Fruit fly (Drosophila melanogaster) whole organism, embryonic: ENCODE results near the gene g.
A peak's percentile ranks its signal among the peaks of the same experiment; 100 is the strongest.

Experiments
- BtbVII ChIP-seq: fragments of 200-800 bp; sonication (Bioruptor generic); optimal IDR thresholded peaks from 3 replicates; lab custom pipeline; 2017; ENCODE audit warnings: missing biosample characterization, mild to moderate bottlenecking, missing genetic modification characterization
- CG10543 ChIP-seq: fragments of 200-800 bp; sonication (Bioruptor generic); optimal IDR thresholded peaks from 3 replicates; lab custom pipeline; 2017; ENCODE audit warnings: missing biosample characterization, mild to moderate bottlenecking, missing genetic modification characterization, moderate library complexity
- CG10979 ChIP-seq: fragments of 200-800 bp; sonication (Bioruptor generic); optimal IDR thresholded peaks from 2 replicates; lab custom pipeline; 2018; ENCODE audit warnings: missing biosample characterization, mild to moderate bottlenecking, missing genetic modification characterization, moderate library complexity
- CG11560 ChIP-seq: fragments of 200-800 bp; sonication (Bioruptor generic); IDR thresholded peaks from 3 replicates; pipeline ENCODE4 v1.3.6; 2022; ENCODE audit warnings: missing biosample characterization, missing genetic modification characterization
- CG1233 ChIP-seq: fragments of 200-800 bp; sonication (Bioruptor generic); optimal IDR thresholded peaks from 4 replicates; lab custom pipeline; 2018; ENCODE audit warnings: missing biosample characterization, mild to moderate bottlenecking, missing genetic modification characterization
- CG13424 ChIP-seq: fragments of 200-800 bp; sonication (Bioruptor generic); optimal IDR thresholded peaks from 2 replicates; lab custom pipeline; 2019; ENCODE audit warnings: missing biosample characterization, mild to moderate bottlenecking, missing genetic modification characterization, moderate library complexity
- CG16779 ChIP-seq: fragments of 200-800 bp; sonication (Bioruptor generic); IDR thresholded peaks from 2 replicates; pipeline ENCODE4 v1.3.6; 2022; ENCODE audit warnings: missing biosample characterization, missing genetic modification characterization
- CG18476 ChIP-seq: fragments of 200-800 bp; sonication (Bioruptor generic); optimal IDR thresholded peaks from 2 replicates; lab custom pipeline; 2016; ENCODE audit warnings: missing biosample characterization, mild to moderate bottlenecking, missing genetic modification characterization
- CG18619 ChIP-seq: fragments of 200-800 bp; sonication (Bioruptor generic); optimal IDR thresholded peaks from 3 replicates; lab custom pipeline; 2017; ENCODE audit warnings: missing biosample characterization, mild to moderate bottlenecking, missing genetic modification characterization
- CG2129 ChIP-seq: fragments of 200-800 bp; sonication (Bioruptor generic); IDR thresholded peaks from 2 replicates; pipeline ENCODE4 v1.3.6; 2022; ENCODE audit warnings: missing biosample characterization, missing genetic modification characterization; ENCODE audit not compliant: partially characterized antibody
- CG2678 ChIP-seq: fragments of 200-800 bp; sonication (Bioruptor generic); optimal IDR thresholded peaks from 3 replicates; lab custom pipeline; 2019; ENCODE audit warnings: missing biosample characterization, mild to moderate bottlenecking, missing genetic modification characterization, moderate library complexity
- CG2712 ChIP-seq: fragments of 200-800 bp; optimal IDR thresholded peaks from 3 replicates; lab custom pipeline; 2019; ENCODE audit warnings: missing biosample characterization, mild to moderate bottlenecking, missing genetic modification characterization, moderate library complexity
- CG32767 ChIP-seq: fragments of 200-800 bp; sonication (Bioruptor generic); IDR thresholded peaks from 2 replicates; pipeline ENCODE4 v1.3.6; 2022; ENCODE audit warnings: missing biosample characterization, missing genetic modification characterization
- CG4730 ChIP-seq: fragments of 200-800 bp; sonication (Bioruptor generic); IDR thresholded peaks from 2 replicates; pipeline ENCODE4 v1.3.6; 2022; ENCODE audit warnings: missing biosample characterization, missing genetic modification characterization
- CG6765 ChIP-seq: fragments of 200-800 bp; sonication (Bioruptor generic); optimal IDR thresholded peaks from 3 replicates; lab custom pipeline; 2017; ENCODE audit warnings: missing biosample characterization, mild to moderate bottlenecking, missing genetic modification characterization
- CG6791 ChIP-seq: fragments of 200-800 bp; sonication (Bioruptor generic); IDR thresholded peaks from 3 replicates; pipeline ENCODE4 v1.3.6; 2022; ENCODE audit warnings: missing biosample characterization, missing genetic modification characterization; ENCODE audit not compliant: partially characterized antibody
- CG7556 ChIP-seq: fragments of 200-800 bp; sonication (Bioruptor generic); optimal IDR thresholded peaks from 2 replicates; lab custom pipeline; 2017; ENCODE audit warnings: missing biosample characterization, mild to moderate bottlenecking, missing genetic modification characterization
- CG7839 ChIP-seq: fragments of 200-800 bp; sonication (Bioruptor generic); optimal IDR thresholded peaks from 3 replicates; lab custom pipeline; 2018; ENCODE audit warnings: missing biosample characterization, mild to moderate bottlenecking, missing genetic modification characterization, moderate library complexity
- Deaf1 ChIP-seq: fragments of 200-800 bp; optimal IDR thresholded peaks from 3 replicates; lab custom pipeline; 2019; ENCODE audit warnings: missing biosample characterization, mild to moderate bottlenecking, missing genetic modification characterization, moderate library complexity
- Dek ChIP-seq: fragments of 200-800 bp; sonication (Bioruptor generic); optimal IDR thresholded peaks from 3 replicates; lab custom pipeline; 2019; ENCODE audit warnings: missing biosample characterization, mild to moderate bottlenecking, missing genetic modification characterization, moderate library complexity
- Doc3 ChIP-seq: fragments of 200-800 bp; sonication (Bioruptor generic); IDR thresholded peaks from 3 replicates; pipeline ENCODE4 v1.3.6; 2022; ENCODE audit warnings: missing biosample characterization, missing genetic modification characterization; ENCODE audit not compliant: partially characterized antibody
- Fer2 ChIP-seq: fragments of 200-800 bp; sonication (Bioruptor generic); optimal IDR thresholded peaks from 2 replicates; lab custom pipeline; 2018; ENCODE audit warnings: missing biosample characterization, mild to moderate bottlenecking, missing genetic modification characterization, moderate library complexity
- GATAe ChIP-seq: fragments of 200-800 bp; sonication (Bioruptor generic); conservative IDR thresholded peaks from 2 replicates; pipeline ENCODE4 v1.3.6; 2022; ENCODE audit warnings: missing biosample characterization, missing genetic modification characterization
- Gsc ChIP-seq: fragments of 200-800 bp; sonication (Bioruptor generic); IDR thresholded peaks from 2 replicates; pipeline ENCODE4 v1.3.6; 2022; ENCODE audit warnings: missing biosample characterization, missing genetic modification characterization
- HmgZ ChIP-seq: fragments of 200-800 bp; sonication (Bioruptor generic); optimal IDR thresholded peaks from 2 replicates; lab custom pipeline; 2018; ENCODE audit warnings: missing biosample characterization, mild to moderate bottlenecking, missing genetic modification characterization
- Hmx ChIP-seq: fragments of 200-800 bp; sonication (Bioruptor generic); optimal IDR thresholded peaks from 2 replicates; lab custom pipeline; 2016; ENCODE audit warnings: missing biosample characterization, missing genetic modification characterization
- Hr51 ChIP-seq, 2 experiments: fragments of 200-800 bp; sonication (Bioruptor generic); optimal IDR thresholded peaks; 2 replicates in 1 of 2; 3 replicates in 1 of 2; lab custom pipeline; 2016 to 2018; ENCODE audit warnings: missing biosample characterization in 2 of 2, missing genetic modification characterization in 2 of 2, mild to moderate bottlenecking in 1 of 2, moderate library complexity in 1 of 2
- Oaz ChIP-seq: fragments of 200-800 bp; sonication (Bioruptor generic); IDR thresholded peaks from 2 replicates; pipeline ENCODE4 v1.3.6; 2022; ENCODE audit warnings: missing biosample characterization, missing genetic modification characterization
- PHDP ChIP-seq: fragments of 200-800 bp; sonication (Bioruptor generic); optimal IDR thresholded peaks from 3 replicates; lab custom pipeline; 2018; ENCODE audit warnings: missing biosample characterization, mild to moderate bottlenecking, missing genetic modification characterization, moderate library complexity
- Pdp1 ChIP-seq, 2 experiments: fragments of 200-800 bp; sonication (Bioruptor generic); optimal IDR thresholded peaks; 3 replicates each; lab custom pipeline; 2016; ENCODE audit warnings: missing biosample characterization in 2 of 2, missing genetic modification characterization in 2 of 2, mild to moderate bottlenecking in 1 of 2, moderate library complexity in 1 of 2
- TFAM ChIP-seq: fragments of 200-800 bp; sonication (Bioruptor generic); optimal IDR thresholded peaks from 2 replicates; lab custom pipeline; 2017; ENCODE audit warnings: missing biosample characterization, missing genetic modification characterization, inconsistent platforms
- bowl ChIP-seq: fragments of 200-800 bp; sonication (Bioruptor generic); IDR thresholded peaks from 2 replicates; pipeline ENCODE4 v1.3.6; 2022; ENCODE audit warnings: missing biosample characterization, missing genetic modification characterization
- cas ChIP-seq: fragments of 200-800 bp; sonication (Bioruptor generic); IDR thresholded peaks from 2 replicates; pipeline ENCODE4 v1.3.6; 2022; ENCODE audit warnings: missing biosample characterization, missing genetic modification characterization
- dm ChIP-seq: fragments of 200-800 bp; sonication (Bioruptor generic); optimal IDR thresholded peaks from 3 replicates; lab custom pipeline; 2016; ENCODE audit warnings: missing biosample characterization, missing genetic modification characterization
- dpn ChIP-seq, 2 experiments: fragments of 200-800 bp; sonication (Bioruptor generic); optimal IDR thresholded peaks; 3 replicates each; lab custom pipeline; 2016; ENCODE audit warnings: missing biosample characterization in 2 of 2, missing genetic modification characterization in 2 of 2
- eyg ChIP-seq: fragments of 200-800 bp; sonication (Bioruptor generic); optimal IDR thresholded peaks from 3 replicates; lab custom pipeline; 2016; ENCODE audit warnings: missing biosample characterization, missing genetic modification characterization
- fd102C ChIP-seq: fragments of 200-800 bp; sonication (Bioruptor generic); optimal IDR thresholded peaks from 2 replicates; lab custom pipeline; 2018; ENCODE audit warnings: missing biosample characterization, mild to moderate bottlenecking, missing genetic modification characterization, moderate library complexity
- gcm2 ChIP-seq: fragments of 200-800 bp; sonication (Bioruptor generic); optimal IDR thresholded peaks from 2 replicates; lab custom pipeline; 2016; ENCODE audit warnings: missing biosample characterization, missing genetic modification characterization
- gem ChIP-seq: fragments of 200-800 bp; sonication (Bioruptor generic); optimal IDR thresholded peaks from 2 replicates; lab custom pipeline; 2019; ENCODE audit warnings: missing biosample characterization, mild to moderate bottlenecking, missing genetic modification characterization, moderate library complexity
- hkb ChIP-seq, 2 experiments: fragments of 200-800 bp in 1 of 2; fragments of >200 bp in 1 of 2; sonication (Bioruptor generic) in 1 of 2; IDR thresholded peaks in 1 of 2; optimal IDR thresholded peaks in 1 of 2; 2 replicates each; pipeline versions ENCODE4 v1.3.6 to Lab custom; 2017 to 2022; ENCODE audit warnings: missing biosample characterization in 1 of 2, missing genetic modification characterization in 1 of 2
- ken ChIP-seq: fragments of 200-800 bp; sonication (Bioruptor generic); IDR thresholded peaks from 3 replicates; pipeline ENCODE4 v1.3.6; 2022; ENCODE audit warnings: missing biosample characterization, missing genetic modification characterization
- knrl ChIP-seq: fragments of 200-800 bp; sonication (Bioruptor generic); IDR thresholded peaks from 3 replicates; pipeline ENCODE4 v1.3.6; 2022; ENCODE audit warnings: missing biosample characterization, missing genetic modification characterization; ENCODE audit not compliant: partially characterized antibody
- lab ChIP-seq: fragments of 200-800 bp; sonication (Bioruptor generic); optimal IDR thresholded peaks from 3 replicates; lab custom pipeline; 2017; ENCODE audit warnings: missing biosample characterization, missing genetic modification characterization, mild to moderate bottlenecking, moderate library complexity, missing genetic modification reagents
- nerfin-1 ChIP-seq: fragments of 200-800 bp; sonication (Bioruptor generic); optimal IDR thresholded peaks from 3 replicates; lab custom pipeline; 2019; ENCODE audit warnings: missing biosample characterization, mild to moderate bottlenecking, missing genetic modification characterization, moderate library complexity
- onecut ChIP-seq: fragments of 200-800 bp; sonication (Bioruptor generic); IDR thresholded peaks from 2 replicates; pipeline ENCODE4 v1.3.6; 2022; ENCODE audit warnings: missing biosample characterization, missing genetic modification characterization
- sens ChIP-seq: fragments of 200-800 bp; sonication (Bioruptor generic); peaks from one replicate; lab custom pipeline; 2016; ENCODE audit warnings: missing biosample characterization, missing genetic modification characterization
- stc ChIP-seq: fragments of 200-800 bp; sonication (Bioruptor generic); IDR thresholded peaks from 2 replicates; pipeline ENCODE4 v1.3.6; 2022; ENCODE audit warnings: missing biosample characterization, missing genetic modification characterization
- sug ChIP-seq: fragments of 200-800 bp; optimal IDR thresholded peaks from 2 replicates; lab custom pipeline; 2019; ENCODE audit warnings: missing biosample characterization, mild to moderate bottlenecking, missing genetic modification characterization, moderate library complexity
- vnd ChIP-seq: fragments of 200-800 bp; sonication (Bioruptor generic); IDR thresholded peaks from 3 replicates; pipeline ENCODE4 v1.3.6; 2022; ENCODE audit warnings: missing biosample characterization, missing genetic modification characterization; ENCODE audit not compliant: partially characterized antibody
- wdn ChIP-seq: fragments of 200-800 bp; sonication (Bioruptor generic); IDR thresholded peaks from 2 replicates; pipeline ENCODE4 v1.3.6; 2022; ENCODE audit warnings: missing biosample characterization, missing genetic modification characterization

The g gene

dm6 chrX:13752543-13753046, 16.5 kb upstream of the g start (continued):
- TF ChIP-seq CG16779 (GFP tag; lab: Robert Waterston, UW) (no peak), TFAM (GFP tag; lab: Kevin White, UChicago) (no peak), CG2712 (tag; lab: Kevin White, UChicago) (no peak), CG32767 (no peak), CG18619 (GFP tag; lab: Kevin White, UChicago) (peak; percentile 6), BtbVII (peak; percentile 32), CG1233 (no peak), CG7839 (tag; lab: Kevin White, UChicago) (peak; percentile 4), CG10543 (GFP tag; lab: Kevin White, UChicago) (no peak), CG6765 (GFP tag; lab: Kevin White, UChicago) (no peak), bowl (GFP tag; lab: Robert Waterston, UW) (no peak), ken (GFP tag; lab: Robert Waterston, UW) (no peak), lab (peak; percentile 15), CG2678 (peak; percentile 14), stc (no peak), GATAe (GFP tag; lab: Robert Waterston, UW) (no peak), wdn (GFP tag; lab: Robert Waterston, UW) (no peak), CG4730 (GFP tag; lab: Robert Waterston, UW) (no peak), knrl (GFP tag; lab: Robert Waterston, UW) (no peak), eyg (GFP tag; lab: Kevin White, UChicago) (no peak), Gsc (GFP tag; lab: Robert Waterston, UW) (no peak), sug (tag; lab: Kevin White, UChicago) (no peak), fd102C (GFP tag; lab: Kevin White, UChicago) (no peak), hkb (optimal IDR thresholded peaks at IDR 0.05; lab: Kevin White, UChicago) (no peak), hkb (GFP tag; IDR thresholded peaks at IDR 0.05; lab: Robert Waterston, UW) (0 out of 2 replicates have a peak, but pooled peaks have one; percentile 11), dm (GFP tag; lab: Kevin White, UChicago) (no peak), Deaf1 (tag; lab: Kevin White, UChicago) (no peak), nerfin-1 (tag; lab: Kevin White, UChicago) (no peak), onecut (GFP tag; lab: Robert Waterston, UW) (no peak), CG7556 (GFP tag; lab: Kevin White, UChicago) (no peak), Doc3 (GFP tag; lab: Robert Waterston, UW) (no peak), CG10979 (tag; lab: Kevin White, UChicago) (no peak), gcm2 (no peak), Hr51 (GFP tag; optimal IDR thresholded peaks at IDR 0.05; lab: Kevin White, UChicago) (peak in 1 of 2 experiments; percentile 0), CG2129 (GFP tag; lab: Robert Waterston, UW) (no peak), Pdp1 (GFP tag; optimal IDR thresholded peaks at IDR 0.05; lab: Kevin White, UChicago) (no peak), CG11560 (tag; lab: Robert Waterston, UW) (no peak), cas (GFP tag; lab: Robert Waterston, UW) (no peak), PHDP (tag; lab: Kevin White, UChicago) (no peak), Dek (tag; lab: Kevin White, UChicago) (no peak), dpn (GFP tag; optimal IDR thresholded peaks at IDR 0.05; lab: Kevin White, UChicago) (no peak), vnd (GFP tag; lab: Robert Waterston, UW) (no peak), sens (GFP tag; lab: Kevin White, UChicago) (peak; percentile 9), CG13424 (no peak), CG6791 (GFP tag; lab: Robert Waterston, UW) (no peak), gem (tag; lab: Kevin White, UChicago) (peak; percentile 2), CG18476 (GFP tag; lab: Kevin White, UChicago) (no peak), Hmx (GFP tag; lab: Kevin White, UChicago) (no peak), HmgZ (tag; lab: Kevin White, UChicago) (no peak), Fer2 (tag; lab: Kevin White, UChicago) (no peak), Oaz (GFP tag; lab: Robert Waterston, UW) (no peak)
